Fruit fly (Drosophila melanogaster): ENCODE measurements around the gene CG46280.

The CG46280 gene

DNA sequence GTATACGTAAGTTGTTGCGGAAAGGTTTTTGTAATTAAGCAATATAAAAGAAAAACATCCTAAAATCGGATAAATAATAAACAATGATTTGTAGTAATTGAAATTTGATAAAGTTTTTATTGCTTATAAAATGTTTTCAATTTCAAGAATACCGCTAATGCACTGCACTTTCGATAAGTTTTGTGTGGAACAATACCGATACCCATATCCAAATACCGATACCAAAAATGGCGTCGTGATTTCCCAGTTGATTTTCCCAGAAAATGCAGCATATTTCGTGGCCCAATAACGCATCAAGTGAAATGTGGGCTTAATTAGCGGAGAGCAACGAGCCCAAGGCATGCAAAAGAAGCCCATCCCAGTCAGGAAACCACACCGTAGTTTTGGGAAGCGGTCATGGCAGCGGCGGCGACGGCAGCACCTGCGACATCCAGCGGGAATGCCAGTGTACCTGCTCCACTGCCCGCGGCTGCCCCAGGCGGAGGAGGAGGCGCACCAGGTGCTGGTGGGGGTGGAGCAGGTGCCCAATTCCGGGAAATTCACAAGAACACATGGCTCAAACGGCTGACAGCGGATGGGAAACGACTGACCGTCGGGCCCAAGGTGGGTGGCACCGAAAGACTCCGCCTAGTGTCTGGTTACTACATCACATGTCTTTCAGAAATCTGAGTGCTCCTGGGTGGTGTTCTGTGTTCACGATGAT lies 44.5 kb downstream of the CG46280 start, which contains the start of gene CG31342 (continued):
- TF ChIP-seq gsb-n (tag; optimal IDR thresholded peaks at IDR 0.05) (no peak), CG18599 (GFP tag; optimal IDR thresholded peaks at IDR 0.05) (no peak), CG13624 (GFP tag; optimal IDR thresholded peaks at IDR 0.05) (peak; percentile 67), grau (tag; optimal IDR thresholded peaks at IDR 0.05) (peak; percentile 70), CG17385 (GFP tag; optimal IDR thresholded peaks at IDR 0.05) (no peak), Ptx1 (GFP tag; IDR thresholded peaks at IDR 0.05) (peak; percentile 24; the same call in 1 of the 2 replicates), tin (GFP tag; optimal IDR thresholded peaks at IDR 0.05) (peak; percentile 17), Sox102F (GFP tag; optimal IDR thresholded peaks at IDR 0.05) (no peak), Dbx (GFP tag; IDR thresholded peaks at IDR 0.05) (peak; percentile 43; the same call in 1 of the 3 replicates), CG7271 (tag; optimal IDR thresholded peaks at IDR 0.05) (peak; percentile 50), Xbp1 (GFP tag; optimal IDR thresholded peaks at IDR 0.05) (peak; percentile 28), PHDP (tag; optimal IDR thresholded peaks at IDR 0.05) (peak; percentile 68), gt (GFP tag; IDR thresholded peaks at IDR 0.05) (no peak), Scr (GFP tag; IDR thresholded peaks at IDR 0.05; ENCODE audit: partially characterized antibody) (peak; percentile 73), CG2875 (GFP tag; optimal IDR thresholded peaks at IDR 0.05) (no peak), hbn (GFP tag; IDR thresholded peaks at IDR 0.05; ENCODE audit: partially characterized antibody) (peak; percentile 60), bigmax (GFP tag; optimal IDR thresholded peaks at IDR 0.05) (no peak), Fer2 (tag; optimal IDR thresholded peaks at IDR 0.05) (no peak), nerfin-1 (tag; optimal IDR thresholded peaks at IDR 0.05) (peak; percentile 98), CG6813 (GFP tag; optimal IDR thresholded peaks at IDR 0.05) (no peak), dimm (GFP tag; IDR thresholded peaks at IDR 0.05) (no peak), D19B (GFP tag; optimal IDR thresholded peaks at IDR 0.05) (no peak), otp (GFP tag; IDR thresholded peaks at IDR 0.05) (peak; percentile 29; the same call in 1 of the 3 replicates), Doc2 (GFP tag; IDR thresholded peaks at IDR 0.05) (no peak), CG9817 (tag; optimal IDR thresholded peaks at IDR 0.05) (peak; percentile 28), kni (GFP tag; optimal IDR thresholded peaks at IDR 0.05) (no peak), ind (GFP tag; optimal IDR thresholded peaks at IDR 0.05) (no peak), gcm2 (GFP tag; optimal IDR thresholded peaks at IDR 0.05) (no peak), Stat92E (GFP tag; optimal IDR thresholded peaks at IDR 0.05) (peak in 1 of 3 experiments; percentile 86), CG12104 (GFP tag; optimal IDR thresholded peaks at IDR 0.05) (peak; percentile 24), Hmr (GFP tag; optimal IDR thresholded peaks at IDR 0.05) (no peak), p53 (GFP tag; optimal IDR thresholded peaks at IDR 0.05) (no peak), ato (GFP tag; IDR thresholded peaks at IDR 0.05; ENCODE audit: partially characterized antibody) (peak; percentile 23; the same call in 1 of the 2 replicates), tll (GFP tag; optimal IDR thresholded peaks at IDR 0.05) (no peak), CG15696 (tag; optimal IDR thresholded peaks at IDR 0.05) (peak; percentile 45), Bdp1 (GFP tag; optimal IDR thresholded peaks at IDR 0.05) (no peak), CG30431 (GFP tag; optimal IDR thresholded peaks at IDR 0.05) (no peak), ranshi (GFP tag; IDR thresholded peaks at IDR 0.05) (peak; percentile 40; the same call in 1 of the 2 replicates), CG10267 (tag; optimal IDR thresholded peaks at IDR 0.05) (peak; percentile 64), Sin3A (optimal IDR thresholded peaks at IDR 0.05) (peak; percentile 12), CG1602 (GFP tag; optimal IDR thresholded peaks at IDR 0.05) (no peak), zf30C (GFP tag; optimal IDR thresholded peaks at IDR 0.05) (no peak), CG11247 (GFP tag; IDR thresholded peaks at IDR 0.05) (no peak), CG2120 (GFP tag; optimal IDR thresholded peaks at IDR 0.05) (peak; percentile 49), lov (optimal IDR thresholded peaks at IDR 0.05) (no peak), lov (GFP tag; IDR thresholded peaks at IDR 0.05) (no peak), CG11504 (tag; optimal IDR thresholded peaks at IDR 0.05) (no peak), Dfd (GFP tag; optimal IDR thresholded peaks at IDR 0.05) (no peak), Fer1 (GFP tag; optimal IDR thresholded peaks at IDR 0.05) (peak; percentile 54)

Data from whole organism, embryonic.